Worm (Caenorhabditis elegans): Measurements from ENCODE around the gene col-76.

DNA sequence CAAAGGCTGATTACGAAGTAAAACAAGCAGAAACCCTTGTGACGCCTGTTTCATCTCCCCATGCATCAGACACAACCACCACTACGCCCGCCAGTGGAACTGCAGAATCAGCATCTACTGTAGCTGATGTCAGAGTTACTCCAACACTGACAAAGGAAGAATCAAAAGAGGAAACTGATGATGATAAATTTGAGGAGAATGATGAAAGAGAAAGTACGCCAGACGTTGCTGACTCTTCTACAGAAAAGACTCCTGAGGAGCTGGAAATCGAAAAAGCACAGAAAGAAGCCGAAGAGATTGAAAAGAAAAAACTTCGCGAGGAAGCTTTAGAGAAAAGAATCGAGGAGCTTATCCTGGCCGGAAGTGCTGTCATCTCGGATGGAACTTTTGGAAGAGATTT, 14.1 kb downstream of the col-76 start:
- TF ChIP-seq skn-1 (tag; optimal IDR thresholded peaks at IDR 0.05), result no peak
- TF ChIP-seq pax-3 (tag; optimal IDR thresholded peaks at IDR 0.05), result no peak
- no peak for TF ChIP-seq F16B12.6 (tag; optimal IDR thresholded peaks at IDR 0.05)
- no peak for TF ChIP-seq nhr-20 (tag; optimal IDR thresholded peaks at IDR 0.05)
- TF ChIP-seq ceh-82 (tag; optimal IDR thresholded peaks at IDR 0.05), result no peak
- no peak for TF ChIP-seq nhr-237 (tag; optimal IDR thresholded peaks at IDR 0.05)
- TF ChIP-seq ces-1 (GFP tag; optimal IDR thresholded peaks at IDR 0.05), result no peak
- TF ChIP-seq zip-4 (GFP tag; optimal IDR thresholded peaks at IDR 0.05), result no peak
- no peak for TF ChIP-seq lin-35 (GFP tag; optimal IDR thresholded peaks at IDR 0.05)
- TF ChIP-seq elt-2 (tag; optimal IDR thresholded peaks at IDR 0.05), result no peak

All from whole organism, L1 larva.